Worm (Caenorhabditis elegans): ENCODE data around the gene sip-1.

Gene sip-1

DNA sequence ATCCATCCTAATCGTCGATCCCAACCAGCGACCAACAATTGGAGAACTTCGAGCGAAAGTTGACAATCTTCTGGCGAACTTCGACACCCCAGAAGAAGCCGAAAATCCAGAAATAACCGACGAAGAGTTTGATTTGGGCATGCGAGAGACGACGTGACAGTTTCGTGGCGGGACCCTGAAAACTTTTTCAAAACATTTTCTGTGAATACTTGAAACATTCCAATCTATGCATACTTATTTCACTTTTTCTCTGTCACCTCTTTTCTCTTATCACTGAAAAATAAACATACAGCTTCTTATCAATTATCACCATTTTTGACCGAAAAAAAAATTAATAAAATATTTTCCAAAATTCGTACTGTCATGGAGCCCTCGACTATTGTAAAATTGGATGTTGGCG lies 24.6 kb downstream of the sip-1 start, which contains the start of gene D2045.8:
TSS of gene D2045.8 (plus strand) at position 301 of the 400 bp plus-strand sequence.
- TF ChIP-seq elt-2 (tag; optimal IDR thresholded peaks at IDR 0.05) (peak; percentile 8), hlh-30 (tag; optimal IDR thresholded peaks at IDR 0.05; ENCODE audit: insufficient read depth) (no peak)

DNA sequence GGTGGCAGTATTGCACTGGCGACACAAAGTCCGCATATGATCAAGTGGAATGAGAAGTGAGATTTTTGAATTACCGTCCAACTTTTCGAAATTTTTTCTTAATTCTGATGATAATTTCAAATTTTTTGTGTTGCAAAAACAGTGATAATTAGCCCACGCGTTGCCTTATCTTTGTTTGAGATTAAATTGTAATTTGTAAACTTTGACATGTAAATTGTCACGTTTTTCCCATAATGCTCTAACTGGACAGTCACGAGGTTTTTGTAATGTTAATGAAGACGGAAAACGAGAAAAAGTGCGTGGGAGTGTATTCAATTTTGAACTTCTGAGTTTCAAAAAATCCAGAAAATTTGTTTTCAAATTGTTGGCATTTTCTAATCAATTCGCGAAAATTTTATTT lies 25.1 kb downstream of the sip-1 start:
- TF ChIP-seq pag-3 (tag; optimal IDR thresholded peaks at IDR 0.05; ENCODE audit: borderline replicate concordance) (no peak), ceh-6 (GFP tag; optimal IDR thresholded peaks at IDR 0.05) (no peak)

DNA sequence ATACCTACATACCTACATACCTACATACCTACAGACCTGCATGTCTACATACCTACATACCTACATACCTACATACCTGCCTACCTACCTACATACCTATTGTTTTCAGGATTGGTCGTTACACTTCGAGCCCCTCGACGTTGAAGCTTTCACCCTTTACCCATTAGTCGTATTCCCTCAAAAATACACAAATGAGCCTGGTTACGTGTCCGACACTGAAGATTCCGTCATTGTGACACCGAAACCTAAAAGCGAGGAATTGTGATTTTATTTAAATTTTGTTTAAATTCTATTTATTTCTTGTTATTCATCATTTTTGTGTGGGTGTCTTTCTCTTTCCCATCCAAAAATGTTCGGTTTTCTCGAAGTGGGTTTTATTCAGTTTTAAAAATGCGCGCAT lies 27.4 kb downstream of the sip-1 start, which contains the start of gene D2045.7:
TSS of gene D2045.7 (plus strand) at position 301 of the 400 bp plus-strand sequence.
- TF ChIP-seq F13H6.1 (tag; optimal IDR thresholded peaks at IDR 0.05) (no peak), pha-2 (tag; optimal IDR thresholded peaks at IDR 0.05) (no peak), pqm-1 (tag; optimal IDR thresholded peaks at IDR 0.05) (no peak), nfya-1 (tag; optimal IDR thresholded peaks at IDR 0.05) (no peak), unc-86 (tag; optimal IDR thresholded peaks at IDR 0.05) (no peak), pat-9 (tag; optimal IDR thresholded peaks at IDR 0.05) (no peak), lin-11 (tag; optimal IDR thresholded peaks at IDR 0.05) (no peak), ceh-19 (GFP tag; optimal IDR thresholded peaks at IDR 0.05) (no peak), odd-2 (tag; optimal IDR thresholded peaks at IDR 0.05) (no peak), npax-4 (tag; optimal IDR thresholded peaks at IDR 0.05) (no peak), ahr-1 (tag; optimal IDR thresholded peaks at IDR 0.05) (no peak), ama-1 (optimal IDR thresholded peaks at IDR 0.05) (no peak)

DNA sequence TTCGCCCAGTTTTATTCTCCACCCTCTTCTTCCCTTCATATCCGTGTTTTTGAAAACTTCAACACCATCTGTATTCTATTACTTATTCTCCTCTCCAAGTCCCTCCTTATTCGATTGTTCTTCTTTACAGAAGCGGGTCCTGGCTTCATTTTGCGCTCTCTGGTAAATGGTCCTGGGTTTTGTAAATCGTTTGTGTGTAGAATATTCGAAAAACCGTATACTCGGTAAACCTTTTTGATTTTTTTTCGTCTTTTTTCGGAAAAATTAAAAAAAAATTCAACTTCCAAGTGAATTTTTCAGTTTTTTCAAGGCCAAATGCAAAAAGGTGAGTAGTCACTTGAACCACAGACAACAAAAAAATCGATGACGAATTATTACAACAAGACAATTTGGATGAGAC lies 31.7 kb downstream of the sip-1 start, which contains the start of gene D2045.9:
TSS of gene D2045.9 (plus strand) at position 301 of the 400 bp plus-strand sequence.
- no peak for TF ChIP-seq pax-1 (tag; optimal IDR thresholded peaks at IDR 0.05)

DNA sequence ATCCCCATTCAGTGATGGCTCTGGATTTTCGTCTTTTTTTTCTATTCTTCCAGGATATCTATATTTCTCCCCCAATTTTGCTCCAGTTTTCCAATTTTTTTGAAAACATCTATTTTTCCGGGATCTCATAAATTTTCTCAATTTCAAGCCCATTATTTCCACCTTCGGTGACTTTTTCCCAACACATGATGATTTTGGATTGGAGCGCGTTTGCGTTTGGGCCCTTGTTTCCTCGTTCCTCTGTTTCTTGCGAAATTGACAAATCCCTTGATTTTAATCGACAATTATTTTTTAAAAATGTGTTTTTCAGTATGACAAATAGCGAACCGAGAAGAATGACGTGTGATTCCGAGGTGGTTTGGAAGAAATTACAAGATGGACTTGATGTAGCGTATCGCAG lies 35.7 kb downstream of the sip-1 start, which contains the start of gene cul-1:
TSS of gene cul-1 (plus strand) at position 311 of the 400 bp plus-strand sequence.
- TF ChIP-seq hlh-6 (tag; optimal IDR thresholded peaks at IDR 0.05) (no peak), sox-4 (tag; optimal IDR thresholded peaks at IDR 0.05) (no peak), ref-2 (tag; optimal IDR thresholded peaks at IDR 0.05) (no peak), pha-4 (tag; optimal IDR thresholded peaks at IDR 0.05) (no peak), fkh-6 (tag; optimal IDR thresholded peaks at IDR 0.05) (no peak), mec-3 (tag; optimal IDR thresholded peaks at IDR 0.05; ENCODE audit: borderline replicate concordance) (no peak), fax-1 (tag; optimal IDR thresholded peaks at IDR 0.05) (no peak), unc-3 (GFP tag; conservative IDR thresholded peaks at IDR 0.05) (no peak), unc-3 (tag; optimal IDR thresholded peaks at IDR 0.05) (no peak), K02D7.2 (tag; optimal IDR thresholded peaks at IDR 0.05) (no peak), sox-2 (GFP tag; IDR thresholded peaks at IDR 0.05) (no peak)

DNA sequence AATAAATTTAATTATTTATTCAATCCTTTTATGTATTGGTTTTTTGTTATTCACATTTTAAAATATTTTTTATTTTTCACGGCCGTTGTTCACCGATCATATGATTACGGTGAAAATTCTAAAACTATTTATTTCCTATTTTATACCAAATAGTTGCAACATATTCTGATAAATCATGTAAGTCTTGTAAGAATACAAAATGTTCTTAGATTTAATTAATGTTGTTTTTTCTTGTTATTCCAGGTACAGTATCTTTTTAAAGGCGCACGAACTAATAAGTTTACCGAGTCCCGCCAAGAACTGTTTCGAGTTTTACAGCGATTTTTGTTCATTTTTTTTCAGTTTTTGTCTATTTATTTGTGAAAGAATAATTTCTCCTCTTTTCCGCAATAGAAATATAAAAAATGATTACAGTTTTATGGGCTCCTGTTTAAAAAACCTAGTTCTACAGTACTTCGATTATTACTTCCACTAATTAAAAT lies 37.0 kb downstream of the sip-1 start, which contains the start of gene D2045.5:
TSS of gene D2045.5 (minus strand) at position 51 of the 482 bp plus-strand sequence.
- no peak for TF ChIP-seq pqm-1 (tag; optimal IDR thresholded peaks at IDR 0.05)
- TF ChIP-seq pha-2 (tag; optimal IDR thresholded peaks at IDR 0.05), result no peak
- TF ChIP-seq ceh-30 (tag; optimal IDR thresholded peaks at IDR 0.05), result no peak
- no peak for TF ChIP-seq dve-1 (tag; optimal IDR thresholded peaks at IDR 0.05)
- no peak for TF ChIP-seq ceh-14 (tag; optimal IDR thresholded peaks at IDR 0.05)
- no peak for TF ChIP-seq ceh-31 (tag; optimal IDR thresholded peaks at IDR 0.05)
- no peak for TF ChIP-seq eyg-1 (tag; optimal IDR thresholded peaks at IDR 0.05)
- no peak for TF ChIP-seq pha-4 (tag; optimal IDR thresholded peaks at IDR 0.05)
- no peak for TF ChIP-seq fax-1 (tag; optimal IDR thresholded peaks at IDR 0.05)
- no peak for TF ChIP-seq nfya-1 (tag; optimal IDR thresholded peaks at IDR 0.05)
- no peak for TF ChIP-seq ceh-9 (tag; optimal IDR thresholded peaks at IDR 0.05)
- no peak for TF ChIP-seq nhr-11 (tag; optimal IDR thresholded peaks at IDR 0.05)
- no peak for TF ChIP-seq zip-5 (tag; optimal IDR thresholded peaks at IDR 0.05)
- no peak for TF ChIP-seq T23F11.4 (GFP tag; optimal IDR thresholded peaks at IDR 0.05)
- no peak for TF ChIP-seq unc-42 (tag; optimal IDR thresholded peaks at IDR 0.05)
- TF ChIP-seq unc-3 (GFP tag; conservative IDR thresholded peaks at IDR 0.05), result no peak
- no peak for TF ChIP-seq unc-3 (tag; optimal IDR thresholded peaks at IDR 0.05)
- no peak for TF ChIP-seq lim-6 (tag; optimal IDR thresholded peaks at IDR 0.05)
- no peak for TF ChIP-seq ceh-24 (tag; optimal IDR thresholded peaks at IDR 0.05)
- no peak for TF ChIP-seq ceh-6 (GFP tag; optimal IDR thresholded peaks at IDR 0.05)

Data from whole organism, late embryonic.